Worm (Caenorhabditis elegans) whole organism, young adult: ENCODE measurements around the gene C36C9.12.
A peak's percentile ranks its signal among the peaks of the same experiment; 100 is the strongest.

Source experiments
- B0261.1 ChIP-seq: sonication (generic microtip); optimal IDR thresholded peaks from 2 replicates; lab custom pipeline; 2016; ENCODE audit warnings: mild to moderate bottlenecking, missing genetic modification characterization, moderate library complexity, missing compliant biosample characterization
- ama-1 ChIP-seq, 3 experiments: fragments of 150-350 bp in 1 of 3; sonication (generic microtip) in 2 of 3; optimal IDR thresholded peaks; 2 replicates each; lab custom pipeline; 2014 to 2018; ENCODE audit warnings: missing biosample characterization in 2 of 3, missing genetic modification characterization in 2 of 3, missing genetic modification reagents in 2 of 3
- aptf-3 ChIP-seq: fragments of 200-800 bp; sonication (Bioruptor generic); IDR thresholded peaks from 2 replicates; pipeline ENCODE4 v1.3.6; 2022; ENCODE audit warnings: missing genetic modification characterization, missing compliant biosample characterization
- athp-1 ChIP-seq: sonication (generic microtip); optimal IDR thresholded peaks from 2 replicates; lab custom pipeline; 2017; ENCODE audit warnings: mild to moderate bottlenecking, missing genetic modification characterization, missing compliant biosample characterization
- lin-40 ChIP-seq: sonication (generic microtip); optimal IDR thresholded peaks from 2 replicates; lab custom pipeline; 2016; ENCODE audit warnings: missing genetic modification characterization, mild to moderate bottlenecking, missing compliant biosample characterization, missing genotype, missing genetic modification reagents
- nhr-27 ChIP-seq: fragments of 200-800 bp; sonication (Bioruptor generic); optimal IDR thresholded peaks from 2 replicates; lab custom pipeline; 2018; ENCODE audit warnings: mild to moderate bottlenecking, missing genetic modification characterization, moderate library complexity, missing compliant biosample characterization
- nhr-90 ChIP-seq: sonication (generic microtip); optimal IDR thresholded peaks from 2 replicates; lab custom pipeline; 2016; ENCODE audit warnings: missing genotype, mild to moderate bottlenecking, missing genetic modification characterization, missing compliant biosample characterization
- snpc-4 ChIP-seq, 5 experiments: fragments of 150-350 bp in 1 of 5; sonication (generic microtip) in 4 of 5; optimal IDR thresholded peaks; 2 replicates each; lab custom pipeline; 2014 to 2018; ENCODE audit warnings: missing genetic modification characterization in 5 of 5, missing biosample characterization in 3 of 5, antibody characterized with exemption in 2 of 5, mild to moderate bottlenecking in 2 of 5, missing compliant biosample characterization in 2 of 5, missing genotype in 2 of 5, moderate library complexity in 2 of 5, missing genetic modification reagents in 1 of 5
- ztf-3 ChIP-seq: fragments of 200-800 bp; sonication (Bioruptor generic); optimal IDR thresholded peaks from 2 replicates; lab custom pipeline; 2018; ENCODE audit warnings: mild to moderate bottlenecking, missing genetic modification characterization, missing compliant biosample characterization

ce11 chrX:1654146-1654545 is 35.8 kb downstream of the C36C9.12 start, which contains the start of gene ZK380.6:
- TF ChIP-seq athp-1 (tag; lab: Kevin White, UChicago) (no peak), lin-40 (no peak), nhr-27 (tag; lab: Kevin White, UChicago) (no peak), snpc-4 (GFP tag; optimal IDR thresholded peaks at IDR 0.05; lab: Kevin White, UChicago) (no peak), snpc-4 (tag; optimal IDR thresholded peaks at IDR 0.05; lab: Kevin White, UChicago) (no peak), B0261.1 (tag; lab: Kevin White, UChicago) (peak; percentile 25), aptf-3 (GFP tag; lab: Robert Waterston, UW) (no peak), ama-1 (optimal IDR thresholded peaks at IDR 0.05; lab: Kevin White, UChicago) (no peak), ama-1 (GFP tag; optimal IDR thresholded peaks at IDR 0.05; lab: Kevin White, UChicago) (no peak), ztf-3 (GFP tag; lab: Kevin White, UChicago) (no peak), nhr-90 (no peak)
